Worm (Caenorhabditis elegans): ENCODE measurements around the gene nhr-9.
A peak's percentile ranks its signal among the peaks of the same experiment; 100 is the strongest.

DNA sequence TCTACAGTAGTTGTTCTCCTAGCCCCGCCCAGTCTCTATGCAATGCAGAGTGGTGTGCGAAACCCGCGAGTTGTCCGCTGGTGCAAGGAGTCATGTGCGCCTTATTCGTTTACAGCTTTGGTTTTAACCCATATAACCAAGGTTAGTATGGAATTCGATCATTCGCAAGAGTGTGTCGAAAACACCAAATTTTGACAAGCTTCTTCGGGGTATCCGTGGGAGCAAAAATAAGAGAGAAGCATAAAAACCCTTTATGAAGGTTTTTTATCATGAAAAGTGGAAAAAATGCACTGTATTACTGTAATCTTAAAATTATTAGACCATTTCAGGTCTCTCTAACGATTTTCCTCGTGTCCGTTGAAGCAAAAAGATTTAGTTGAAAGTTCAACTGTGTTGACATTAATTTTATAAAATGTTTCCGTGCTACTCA lies 46.9 kb downstream of the nhr-9 start:
- TF ChIP-seq isw-1 (GFP tag; IDR thresholded peaks at IDR 0.05) (no peak), dsc-1 (tag; optimal IDR thresholded peaks at IDR 0.05) (peak; percentile 33), irx-1 (tag; optimal IDR thresholded peaks at IDR 0.05) (no peak)
